Fruit fly (Drosophila melanogaster) whole organism, embryonic: ENCODE results near the gene CG5103.

Source experiments
- ATbp ChIP-seq: fragments of 200-800 bp; sonication (Bioruptor generic); optimal IDR thresholded peaks from 2 replicates; lab custom pipeline; 2017; ENCODE audit warnings: missing biosample characterization, mild to moderate bottlenecking, missing genetic modification characterization, missing genetic modification reagents
- Antp ChIP-seq: fragments of 200-800 bp; sonication (Bioruptor generic); optimal IDR thresholded peaks from 3 replicates; lab custom pipeline; 2016; ENCODE audit warnings: missing biosample characterization, missing genetic modification characterization
- CG10959 ChIP-seq: fragments of 200-800 bp; sonication (Bioruptor generic); IDR thresholded peaks from 2 replicates; pipeline ENCODE4 v1.3.6; 2022; ENCODE audit warnings: missing biosample characterization, missing genetic modification characterization
- CG12155 ChIP-seq: fragments of 200-800 bp; sonication (Bioruptor generic); optimal IDR thresholded peaks from 3 replicates; lab custom pipeline; 2016; ENCODE audit warnings: missing biosample characterization, missing genetic modification characterization
- CG13894 ChIP-seq: fragments of 200-800 bp; sonication (Bioruptor generic); optimal IDR thresholded peaks from 3 replicates; lab custom pipeline; 2018; ENCODE audit warnings: missing biosample characterization, mild to moderate bottlenecking, missing genetic modification characterization, moderate library complexity
- CG14014 ChIP-seq: fragments of 200-800 bp; sonication (Bioruptor generic); IDR thresholded peaks from 2 replicates; pipeline ENCODE4 v1.3.6; 2022; ENCODE audit warnings: missing biosample characterization, missing genetic modification characterization
- CG14965 ChIP-seq: fragments of 200-800 bp; sonication (Bioruptor generic); optimal IDR thresholded peaks from 2 replicates; lab custom pipeline; 2016; ENCODE audit warnings: missing biosample characterization, missing genetic modification characterization, borderline replicate concordance
- CG15269 ChIP-seq: fragments of 200-800 bp; sonication (Bioruptor generic); optimal IDR thresholded peaks from 2 replicates; lab custom pipeline; 2018; ENCODE audit warnings: missing biosample characterization, mild to moderate bottlenecking, missing genetic modification characterization, moderate library complexity
- CG1602 ChIP-seq: fragments of 200-800 bp; sonication (Bioruptor generic); optimal IDR thresholded peaks from 3 replicates; lab custom pipeline; 2016; ENCODE audit warnings: missing biosample characterization, missing genetic modification characterization
- CG17359 ChIP-seq: fragments of 200-800 bp; sonication (Bioruptor generic); optimal IDR thresholded peaks from 3 replicates; lab custom pipeline; 2018; ENCODE audit warnings: missing biosample characterization, mild to moderate bottlenecking, missing genetic modification characterization, moderate library complexity
- CG2712 ChIP-seq: fragments of 200-800 bp; optimal IDR thresholded peaks from 3 replicates; lab custom pipeline; 2019; ENCODE audit warnings: missing biosample characterization, mild to moderate bottlenecking, missing genetic modification characterization, moderate library complexity
- CG3065 ChIP-seq: fragments of 200-800 bp; sonication (Bioruptor generic); optimal IDR thresholded peaks from 2 replicates; lab custom pipeline; 2016; ENCODE audit warnings: missing biosample characterization, missing genetic modification characterization
- CG32532 ChIP-seq: fragments of 200-800 bp; sonication (Bioruptor generic); IDR thresholded peaks from 2 replicates; pipeline ENCODE4 v1.3.6; 2022; ENCODE audit warnings: missing biosample characterization, missing genetic modification characterization
- CG43689 ChIP-seq: fragments of 200-800 bp; sonication (Bioruptor generic); IDR thresholded peaks from 2 replicates; pipeline ENCODE4 v1.3.6; 2022; ENCODE audit warnings: missing biosample characterization, missing genetic modification characterization
- CG4820 ChIP-seq: fragments of 200-800 bp; sonication (Bioruptor generic); optimal IDR thresholded peaks from 3 replicates; lab custom pipeline; 2016; ENCODE audit warnings: missing biosample characterization, missing genetic modification characterization
- CG6683 ChIP-seq: fragments of 200-800 bp; sonication (Bioruptor generic); optimal IDR thresholded peaks from 2 replicates; lab custom pipeline; 2017; ENCODE audit warnings: missing biosample characterization, mild to moderate bottlenecking, missing genetic modification characterization, missing genetic modification reagents
- CG6791 ChIP-seq: fragments of 200-800 bp; sonication (Bioruptor generic); IDR thresholded peaks from 3 replicates; pipeline ENCODE4 v1.3.6; 2022; ENCODE audit warnings: missing biosample characterization, missing genetic modification characterization; ENCODE audit not compliant: partially characterized antibody
- CG7372 ChIP-seq: fragments of 200-800 bp; sonication (Bioruptor generic); IDR thresholded peaks from 2 replicates; pipeline ENCODE4 v1.3.6; 2022; ENCODE audit warnings: missing biosample characterization, missing genetic modification characterization
- CG7786 ChIP-seq: fragments of 200-800 bp; sonication (Bioruptor generic); optimal IDR thresholded peaks from 2 replicates; lab custom pipeline; 2016; ENCODE audit warnings: missing biosample characterization, missing genetic modification characterization
- CG7963 ChIP-seq: fragments of 200-800 bp; sonication (Bioruptor generic); IDR thresholded peaks from 3 replicates; pipeline ENCODE4 v1.3.6; 2022; ENCODE audit warnings: missing biosample characterization, missing genetic modification characterization; ENCODE audit not compliant: partially characterized antibody
- CG7987 ChIP-seq: fragments of 200-800 bp; sonication (Bioruptor generic); optimal IDR thresholded peaks from 2 replicates; lab custom pipeline; 2018; ENCODE audit warnings: missing biosample characterization, mild to moderate bottlenecking, missing genetic modification characterization, moderate library complexity
- CTCF ChIP-seq: fragments of 200-800 bp; sonication (Bioruptor generic); optimal IDR thresholded peaks from 2 replicates; lab custom pipeline; 2017; ENCODE audit warnings: missing biosample characterization, mild to moderate bottlenecking, missing genetic modification characterization, moderate library complexity
- Dip3 ChIP-seq: fragments of 200-800 bp; sonication (Bioruptor generic); optimal IDR thresholded peaks from 3 replicates; lab custom pipeline; 2016; ENCODE audit warnings: missing biosample characterization, missing genetic modification characterization
- Doc2 ChIP-seq: fragments of 200-800 bp; sonication (Bioruptor generic); IDR thresholded peaks from 2 replicates; pipeline ENCODE4 v1.3.6; 2022; ENCODE audit warnings: missing biosample characterization, missing genetic modification characterization
- Fer1 ChIP-seq: fragments of 200-800 bp; sonication (Bioruptor generic); optimal IDR thresholded peaks from 2 replicates; lab custom pipeline; 2017; ENCODE audit warnings: missing biosample characterization, mild to moderate bottlenecking, missing genetic modification characterization
- Fer3 ChIP-seq: fragments of 200-800 bp; sonication (Bioruptor generic); optimal IDR thresholded peaks from 2 replicates; lab custom pipeline; 2018; ENCODE audit warnings: missing biosample characterization, mild to moderate bottlenecking, missing genetic modification characterization, moderate library complexity
- HHEX ChIP-seq: fragments of 200-800 bp; sonication (Bioruptor generic); optimal IDR thresholded peaks from 3 replicates; lab custom pipeline; 2017; ENCODE audit warnings: missing biosample characterization, mild to moderate bottlenecking, missing genetic modification characterization, missing genetic modification reagents
- HLH54F ChIP-seq: fragments of 200-800 bp; sonication (Bioruptor generic); optimal IDR thresholded peaks from 3 replicates; lab custom pipeline; 2016; ENCODE audit warnings: missing biosample characterization, missing genetic modification characterization
- Hr39 ChIP-seq: fragments of >200 bp; optimal IDR thresholded peaks from 2 replicates; lab custom pipeline; 2017
- NFAT ChIP-seq: fragments of 200-800 bp; sonication (Bioruptor generic); IDR thresholded peaks from 2 replicates; pipeline ENCODE4 v1.3.6; 2022; ENCODE audit warnings: missing biosample characterization, missing genetic modification characterization
- Neu2 ChIP-seq: fragments of 200-800 bp; sonication (Bioruptor generic); optimal IDR thresholded peaks from 3 replicates; lab custom pipeline; 2016; ENCODE audit warnings: missing biosample characterization, missing genetic modification characterization, borderline replicate concordance
- Nf-YA ChIP-seq: fragments of 200-800 bp; sonication (Bioruptor generic); IDR thresholded peaks from 2 replicates; pipeline ENCODE4 v1.3.6; 2022; ENCODE audit warnings: missing biosample characterization, missing genetic modification characterization
- PHDP ChIP-seq: fragments of 200-800 bp; sonication (Bioruptor generic); optimal IDR thresholded peaks from 3 replicates; lab custom pipeline; 2018; ENCODE audit warnings: missing biosample characterization, mild to moderate bottlenecking, missing genetic modification characterization, moderate library complexity
- Ssrp ChIP-seq: fragments of 200-800 bp; sonication (Bioruptor generic); optimal IDR thresholded peaks from 2 replicates; lab custom pipeline; 2018; ENCODE audit warnings: missing biosample characterization, mild to moderate bottlenecking, missing genetic modification characterization, moderate library complexity
- Taf1 ChIP-seq: fragments of 200-800 bp; sonication (Bioruptor generic); IDR thresholded peaks from 2 replicates; pipeline ENCODE4 v1.3.6; 2022; ENCODE audit warnings: missing biosample characterization, missing genetic modification characterization
- Vsx1 ChIP-seq: fragments of 200-800 bp; sonication (Bioruptor generic); optimal IDR thresholded peaks from 2 replicates; lab custom pipeline; 2017; ENCODE audit warnings: missing biosample characterization, mild to moderate bottlenecking, missing genetic modification characterization, missing genetic modification reagents
- abd-A ChIP-seq: fragments of 200-800 bp; sonication (Bioruptor generic); optimal IDR thresholded peaks from 3 replicates; lab custom pipeline; 2019; ENCODE audit warnings: missing biosample characterization, mild to moderate bottlenecking, missing genetic modification characterization, moderate library complexity
- da ChIP-seq: fragments of 200-800 bp; sonication (Bioruptor generic); optimal IDR thresholded peaks from 2 replicates; lab custom pipeline; 2016; ENCODE audit warnings: missing biosample characterization, missing genetic modification characterization
- exex ChIP-seq: fragments of 200-800 bp; sonication (Bioruptor generic); optimal IDR thresholded peaks from 4 replicates; lab custom pipeline; 2018; ENCODE audit warnings: missing biosample characterization, mild to moderate bottlenecking, missing genetic modification characterization, moderate library complexity
- fru ChIP-seq: fragments of >200 bp; optimal IDR thresholded peaks from 2 replicates; lab custom pipeline; 2017
- fu2 ChIP-seq: fragments of 200-800 bp; sonication (Bioruptor generic); optimal IDR thresholded peaks from 2 replicates; lab custom pipeline; 2016; ENCODE audit warnings: missing biosample characterization, missing genetic modification characterization
- grau ChIP-seq: fragments of 200-800 bp; optimal IDR thresholded peaks from 3 replicates; lab custom pipeline; 2019; ENCODE audit warnings: missing biosample characterization, mild to moderate bottlenecking, missing genetic modification characterization, moderate library complexity
- grn ChIP-seq: fragments of 200-800 bp; sonication (Bioruptor generic); optimal IDR thresholded peaks from 3 replicates; lab custom pipeline; 2017; ENCODE audit warnings: missing biosample characterization, missing genetic modification characterization
- gro ChIP-seq: fragments of 200-800 bp; sonication (Bioruptor generic); optimal IDR thresholded peaks from 2 replicates; lab custom pipeline; 2016; ENCODE audit warnings: missing biosample characterization, missing genetic modification characterization
- ham ChIP-seq: fragments of 200-800 bp; sonication (Bioruptor generic); IDR thresholded peaks from 2 replicates; pipeline ENCODE4 v1.3.6; 2022; ENCODE audit warnings: missing biosample characterization, missing genetic modification characterization
- hkb ChIP-seq, 2 experiments: fragments of 200-800 bp in 1 of 2; fragments of >200 bp in 1 of 2; sonication (Bioruptor generic) in 1 of 2; IDR thresholded peaks in 1 of 2; optimal IDR thresholded peaks in 1 of 2; 2 replicates each; pipeline versions ENCODE4 v1.3.6 to Lab custom; 2017 to 2022; ENCODE audit warnings: missing biosample characterization in 1 of 2, missing genetic modification characterization in 1 of 2
- inv ChIP-seq: fragments of 200-800 bp; sonication (Bioruptor generic); IDR thresholded peaks from 2 replicates; pipeline ENCODE4 v1.3.6; 2022; ENCODE audit warnings: missing biosample characterization, missing genetic modification characterization; ENCODE audit not compliant: partially characterized antibody
- kah ChIP-seq: fragments of 200-800 bp; sonication (Bioruptor generic); optimal IDR thresholded peaks from 2 replicates; lab custom pipeline; 2018; ENCODE audit warnings: missing biosample characterization, mild to moderate bottlenecking, missing genetic modification characterization
- luna ChIP-seq: fragments of 200-800 bp; sonication (Bioruptor generic); optimal IDR thresholded peaks from 2 replicates; lab custom pipeline; 2016; ENCODE audit warnings: missing biosample characterization, missing genetic modification characterization
- pzg ChIP-seq: fragments of 200-800 bp; sonication (Bioruptor generic); optimal IDR thresholded peaks from 3 replicates; lab custom pipeline; 2018; ENCODE audit warnings: missing biosample characterization, mild to moderate bottlenecking, missing genetic modification characterization, moderate library complexity
- repo ChIP-seq: fragments of 200-800 bp; sonication (Bioruptor generic); optimal IDR thresholded peaks from 2 replicates; lab custom pipeline; 2016; ENCODE audit warnings: missing biosample characterization, missing genetic modification characterization
- shn ChIP-seq: fragments of 200-800 bp; sonication (Bioruptor generic); optimal IDR thresholded peaks from 3 replicates; lab custom pipeline; 2016; ENCODE audit warnings: missing biosample characterization, missing genetic modification characterization

Gene CG5103

DNA sequence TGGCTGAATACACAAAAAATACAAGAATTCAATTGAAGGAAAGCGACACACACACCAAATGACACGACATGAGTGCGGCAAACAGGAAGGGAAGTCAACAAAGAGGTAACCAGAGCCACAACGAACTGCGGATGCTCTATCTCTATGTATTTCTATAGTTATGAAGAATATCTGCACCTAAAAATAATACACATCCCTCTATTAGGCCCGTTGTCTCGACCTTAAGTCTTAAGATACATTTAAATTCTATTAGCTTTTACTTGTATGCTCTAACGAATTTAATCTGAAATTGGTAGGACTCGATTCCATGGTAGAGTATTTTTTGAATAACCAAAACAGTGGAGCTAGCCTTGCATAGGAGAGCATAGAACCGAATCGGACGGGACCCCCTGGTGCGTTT, 12.8 kb downstream of the CG5103 start (continued):
- TF ChIP-seq ham (GFP tag; lab: Robert Waterston, UW) (no peak), Doc2 (GFP tag; lab: Robert Waterston, UW) (no peak), ATbp (GFP tag; lab: Kevin White, UChicago) (peak; percentile 74), Dip3 (GFP tag; lab: Kevin White, UChicago) (peak; percentile 9), abd-A (tag; lab: Kevin White, UChicago) (no peak), grau (tag; lab: Kevin White, UChicago) (peak; percentile 89), Ssrp (peak; percentile 93), CG2712 (tag; lab: Kevin White, UChicago) (peak; percentile 98), Taf1 (peak; percentile 57; the same call in 1 of the 2 replicates), kah (GFP tag; lab: Kevin White, UChicago) (peak; percentile 72), HHEX (GFP tag; lab: Kevin White, UChicago) (peak; percentile 73), hkb (optimal IDR thresholded peaks at IDR 0.05; lab: Kevin White, UChicago) (no peak), hkb (GFP tag; IDR thresholded peaks at IDR 0.05; lab: Robert Waterston, UW) (peak; percentile 88), Hr39 (lab: Kevin White, UChicago) (no peak), CG43689 (GFP tag; lab: Robert Waterston, UW) (peak; percentile 62), Fer1 (GFP tag; lab: Kevin White, UChicago) (no peak), inv (GFP tag; lab: Robert Waterston, UW) (no peak), CG17359 (peak; percentile 79), exex (tag; lab: Kevin White, UChicago) (no peak), pzg (GFP tag; lab: Kevin White, UChicago) (no peak), luna (GFP tag; lab: Kevin White, UChicago) (no peak), fu2 (GFP tag; lab: Kevin White, UChicago) (peak; percentile 43), CG4820 (GFP tag; lab: Kevin White, UChicago) (peak; percentile 93), CTCF (GFP tag; lab: Kevin White, UChicago) (peak; percentile 42), NFAT (GFP tag; lab: Robert Waterston, UW) (0 out of 2 replicates have a peak, but pooled peaks have one; percentile 34), CG7372 (GFP tag; lab: Robert Waterston, UW) (peak; percentile 82), CG14965 (GFP tag; lab: Kevin White, UChicago) (peak; percentile 54), CG6791 (GFP tag; lab: Robert Waterston, UW) (no peak), CG7786 (GFP tag; lab: Kevin White, UChicago) (peak; percentile 88), CG12155 (peak; percentile 79), Fer3 (tag; lab: Kevin White, UChicago) (peak; percentile 62), da (GFP tag; lab: Kevin White, UChicago) (peak; percentile 59), CG10959 (peak; percentile 98), shn (peak; percentile 84), CG3065 (GFP tag; lab: Kevin White, UChicago) (peak; percentile 58), gro (GFP tag; lab: Kevin White, UChicago) (no peak), CG1602 (GFP tag; lab: Kevin White, UChicago) (peak; percentile 93), grn (GFP tag; lab: Kevin White, UChicago) (peak; percentile 60), CG15269 (tag; lab: Kevin White, UChicago) (peak; percentile 75), CG14014 (peak; percentile 68; the same call in 1 of the 2 replicates), CG7987 (GFP tag; lab: Kevin White, UChicago) (peak; percentile 34), fru (no peak), repo (peak; percentile 77), Neu2 (GFP tag; lab: Kevin White, UChicago) (no peak), CG32532 (GFP tag; lab: Robert Waterston, UW) (no peak), HLH54F (peak; percentile 74), CG13894 (no peak), CG6683 (GFP tag; lab: Kevin White, UChicago) (no peak), CG7963 (GFP tag; lab: Robert Waterston, UW) (no peak), PHDP (tag; lab: Kevin White, UChicago) (peak; percentile 86), Vsx1 (GFP tag; lab: Kevin White, UChicago) (peak; percentile 68), Nf-YA (GFP tag; lab: Robert Waterston, UW) (peak; percentile 69), Antp (peak; percentile 82)
